Worm (Caenorhabditis elegans) whole organism, L3 larva: ENCODE measurements around the gene Y58A7A.3.

Source experiments
- ZK546.5 ChIP-seq: sonication (generic microtip); optimal IDR thresholded peaks from 2 replicates; lab custom pipeline; 2017; ENCODE audit warnings: missing biosample characterization, missing genetic modification characterization
- ama-1 ChIP-seq: fragments of 150-350 bp; optimal IDR thresholded peaks from 2 replicates; lab custom pipeline; 2018
- ceh-16 ChIP-seq: sonication (generic microtip); optimal IDR thresholded peaks from 2 replicates; lab custom pipeline; 2017; ENCODE audit warnings: missing biosample characterization, missing genetic modification characterization
- ceh-28 ChIP-seq: fragments of 150-350 bp; optimal IDR thresholded peaks from 2 replicates; lab custom pipeline; 2014; ENCODE audit warnings: missing biosample characterization, missing genetic modification reagents, missing genetic modification characterization
- daf-12 ChIP-seq: fragments of 150-350 bp; optimal IDR thresholded peaks from 2 replicates; lab custom pipeline; 2014; ENCODE audit warnings: missing biosample characterization, missing genetic modification reagents, missing genetic modification characterization
- egl-27 ChIP-seq: sonication (generic microtip); optimal IDR thresholded peaks from 4 replicates; lab custom pipeline; 2017; ENCODE audit warnings: missing biosample characterization, missing genetic modification reagents, missing genetic modification characterization
- elt-2 ChIP-seq: sonication (generic microtip); optimal IDR thresholded peaks from 2 replicates; lab custom pipeline; 2016; ENCODE audit warnings: missing genetic modification reagents, mild to moderate bottlenecking, missing genetic modification characterization, missing compliant biosample characterization
- elt-3 ChIP-seq, 3 experiments: fragments of 150-350 bp in 1 of 3; sonication (generic microtip) in 2 of 3; optimal IDR thresholded peaks; 2 replicates in 2 of 3; 4 replicates in 1 of 3; lab custom pipeline; 2014 to 2017; ENCODE audit warnings: missing biosample characterization in 3 of 3, missing genetic modification characterization in 3 of 3
- eor-1 ChIP-seq, 2 experiments: fragments of 150-350 bp; optimal IDR thresholded peaks; 2 replicates each; lab custom pipeline; 2014 to 2018; ENCODE audit warnings: missing biosample characterization in 2 of 2, missing genetic modification characterization in 2 of 2
- fkh-10 ChIP-seq: sonication (generic microtip); optimal IDR thresholded peaks from 2 replicates; lab custom pipeline; 2017; ENCODE audit warnings: missing biosample characterization, missing genetic modification reagents, missing genetic modification characterization
- fkh-2 ChIP-seq: fragments of 150-350 bp; optimal IDR thresholded peaks from 2 replicates; lab custom pipeline; 2014; ENCODE audit warnings: missing biosample characterization, missing genetic modification reagents, missing genetic modification characterization
- fos-1 ChIP-seq: fragments of 150-350 bp; optimal IDR thresholded peaks from 2 replicates; lab custom pipeline; 2014; ENCODE audit warnings: missing biosample characterization, missing genetic modification characterization
- hmg-11 ChIP-seq: sonication (generic microtip); optimal IDR thresholded peaks from 2 replicates; lab custom pipeline; 2016; ENCODE audit warnings: missing genetic modification characterization, missing compliant biosample characterization
- jun-1 ChIP-seq: fragments of 150-350 bp; optimal IDR thresholded peaks from 2 replicates; lab custom pipeline; 2014; ENCODE audit warnings: missing biosample characterization, missing genetic modification reagents, missing genetic modification characterization
- lin-15B ChIP-seq: fragments of 150-350 bp; optimal IDR thresholded peaks from 2 replicates; lab custom pipeline; 2014; ENCODE audit warnings: missing biosample characterization, missing genetic modification characterization
- lsy-12 ChIP-seq: sonication (generic microtip); optimal IDR thresholded peaks from 2 replicates; lab custom pipeline; 2016; ENCODE audit warnings: mild to moderate bottlenecking, missing genetic modification characterization, missing compliant biosample characterization
- mdl-1 ChIP-seq: fragments of 150-350 bp; optimal IDR thresholded peaks from 2 replicates; lab custom pipeline; 2014; ENCODE audit warnings: missing biosample characterization, missing genetic modification characterization
- mml-1 ChIP-seq: fragments of 150-350 bp; sonication (generic microtip); optimal IDR thresholded peaks from 3 replicates; lab custom pipeline; 2014; ENCODE audit warnings: missing biosample characterization, missing genetic modification characterization
- nfya-1 ChIP-seq: sonication (generic microtip); optimal IDR thresholded peaks from 2 replicates; lab custom pipeline; 2017; ENCODE audit warnings: missing genetic modification characterization, mild to moderate bottlenecking, missing compliant biosample characterization, antibody characterized with exemption, moderate library complexity; ENCODE audit not compliant: insufficient read depth
- nhr-12 ChIP-seq: fragments of 150-350 bp; optimal IDR thresholded peaks from 2 replicates; lab custom pipeline; 2014; ENCODE audit warnings: missing biosample characterization, missing genetic modification characterization
- nhr-23 ChIP-seq: fragments of 150-350 bp; optimal IDR thresholded peaks from 2 replicates; lab custom pipeline; 2014; ENCODE audit warnings: missing biosample characterization, missing genetic modification reagents, missing genetic modification characterization
- nhr-237 ChIP-seq: fragments of 150-350 bp; optimal IDR thresholded peaks from 2 replicates; lab custom pipeline; 2014; ENCODE audit warnings: missing biosample characterization, missing genetic modification characterization
- nhr-25 ChIP-seq: sonication (generic microtip); optimal IDR thresholded peaks from 2 replicates; lab custom pipeline; 2017; ENCODE audit warnings: missing biosample characterization, missing genetic modification characterization
- nhr-77 ChIP-seq: fragments of 150-350 bp; optimal IDR thresholded peaks from 2 replicates; lab custom pipeline; 2014; ENCODE audit warnings: missing biosample characterization, missing genetic modification characterization
- pha-4 ChIP-seq: fragments of 150-350 bp; optimal IDR thresholded peaks from 2 replicates; lab custom pipeline; 2014; ENCODE audit warnings: missing biosample characterization, missing genetic modification reagents, missing genetic modification characterization
- pqm-1 ChIP-seq: fragments of 150-350 bp; optimal IDR thresholded peaks from 2 replicates; lab custom pipeline; 2017; ENCODE audit warnings: missing biosample characterization, missing genetic modification characterization, inconsistent platforms
- skn-1 ChIP-seq: fragments of 150-350 bp; optimal IDR thresholded peaks from 2 replicates; lab custom pipeline; 2014; ENCODE audit warnings: missing biosample characterization, missing genetic modification characterization
- snpc-4 ChIP-seq: fragments of 150-350 bp; optimal IDR thresholded peaks from 2 replicates; lab custom pipeline; 2014; ENCODE audit warnings: missing biosample characterization, missing genetic modification characterization
- unc-39 ChIP-seq: sonication (generic microtip); optimal IDR thresholded peaks from 4 replicates; lab custom pipeline; 2017; ENCODE audit warnings: missing biosample characterization, missing genetic modification characterization
- unc-62 ChIP-seq: fragments of 150-350 bp; sonication (generic microtip); optimal IDR thresholded peaks from 4 replicates; lab custom pipeline; 2014; ENCODE audit warnings: missing biosample characterization, missing genetic modification reagents, missing genetic modification characterization
- zag-1 ChIP-seq: fragments of 150-350 bp; optimal IDR thresholded peaks from 2 replicates; lab custom pipeline; 2014; ENCODE audit warnings: missing biosample characterization, missing genetic modification characterization
- ztf-11 ChIP-seq: fragments of 150-350 bp; optimal IDR thresholded peaks from 2 replicates; lab custom pipeline; 2014; ENCODE audit warnings: missing biosample characterization, missing genetic modification characterization
- ztf-4 ChIP-seq: fragments of 150-350 bp; optimal IDR thresholded peaks from 2 replicates; lab custom pipeline; 2014; ENCODE audit warnings: missing biosample characterization, missing genetic modification characterization

Y58A7A.3 gene

DNA sequence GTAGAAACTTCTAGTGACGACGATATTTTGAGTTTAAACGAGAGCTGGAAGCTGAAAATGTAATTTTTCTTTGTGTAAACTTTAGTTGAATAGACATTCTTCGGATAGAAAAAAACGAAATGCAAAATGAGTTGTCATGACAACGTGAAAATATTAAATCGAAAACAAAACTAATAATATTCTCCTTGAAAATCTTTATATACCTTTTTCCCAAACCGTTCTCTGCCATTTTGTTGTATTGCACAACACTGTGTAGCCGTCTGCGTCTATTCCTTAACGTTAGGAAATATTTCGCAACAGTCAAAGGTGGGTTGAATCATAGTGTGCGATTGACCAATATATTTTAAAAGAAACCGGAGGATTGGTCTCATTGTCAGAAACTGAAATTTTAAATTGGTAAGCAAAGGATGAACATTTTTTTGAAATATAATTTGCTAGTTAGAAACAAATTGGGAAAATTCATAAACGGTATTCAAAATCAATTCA, at the start of gene Y58A7A.3:
TSS of gene Y58A7A.3 (minus strand) at position 51 of the 486 bp plus-strand sequence.
- TF ChIP-seq nhr-25 (tag; lab: Kevin White, UChicago), result peak; percentile 5
- no peak for TF ChIP-seq mml-1 (tag; lab: Kevin White, UChicago)
- TF ChIP-seq elt-2 (tag; lab: Kevin White, UChicago), result peak; percentile 36
- TF ChIP-seq ztf-11 (tag; lab: Kevin White, UChicago), result no peak
- peak; percentile 11 for TF ChIP-seq jun-1
- TF ChIP-seq fkh-10, result no peak
- TF ChIP-seq ZK546.5 (tag; lab: Kevin White, UChicago), result no peak
- peak; percentile 46 for TF ChIP-seq nfya-1 (tag; lab: Kevin White, UChicago)
- TF ChIP-seq pha-4 (tag; lab: Kevin White, UChicago), result peak; percentile 75
- TF ChIP-seq pqm-1 (tag; lab: Kevin White, UChicago), result peak; percentile 28
- peak; percentile 72 for TF ChIP-seq nhr-23 (tag; lab: Kevin White, UChicago)
- peak; percentile 2 for TF ChIP-seq lin-15B (tag; lab: Kevin White, UChicago)
- TF ChIP-seq ceh-28 (tag; lab: Kevin White, UChicago), result peak; percentile 43
- TF ChIP-seq mdl-1 (tag; lab: Kevin White, UChicago), result no peak
- peak; percentile 28 for TF ChIP-seq skn-1 (tag; lab: Kevin White, UChicago)
- TF ChIP-seq, all 47 proteins: peak for 10

ce11 chrV:5130018-5130417, 49.3 kb upstream of the Y58A7A.3 start, which contains the start of gene F14F9.8:
Gene F14F9.8 (plus strand): TSS chrV:5130318.
- no peak for TF ChIP-seq unc-62 (GFP tag; lab: Kevin White, UChicago)
- no peak for TF ChIP-seq fkh-10
- TF ChIP-seq pqm-1 (tag; lab: Kevin White, UChicago), result no peak
- no peak for TF ChIP-seq snpc-4
- TF ChIP-seq ZK546.5 (tag; lab: Kevin White, UChicago), result no peak
- no peak for TF ChIP-seq fos-1
- no peak for TF ChIP-seq fkh-2 (tag; lab: Kevin White, UChicago)

DNA sequence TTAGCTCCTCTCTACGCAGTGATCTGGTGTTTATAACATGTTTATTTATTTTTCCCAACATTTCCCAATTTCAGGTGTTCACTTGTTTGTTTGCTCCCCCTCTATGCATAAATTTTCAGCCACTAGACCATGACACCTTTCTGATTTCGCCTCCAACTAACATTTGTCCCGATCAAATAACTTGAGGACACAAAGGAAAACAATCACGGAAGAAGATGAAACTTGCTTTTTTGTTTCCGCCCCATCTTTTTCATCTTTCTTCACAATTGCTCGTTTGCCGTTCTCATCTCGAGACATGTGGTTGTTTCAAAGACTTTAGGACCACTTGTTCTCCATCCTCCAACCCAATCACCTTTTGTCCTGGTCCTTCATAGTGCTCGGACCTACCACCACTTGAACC, 46.1 kb upstream of the Y58A7A.3 start, which contains the start of gene F14F9.5:
TSS of gene F14F9.5 (plus strand) at position 301 of the 400 bp plus-strand sequence.
- no peak for TF ChIP-seq egl-27 (tag; lab: Kevin White, UChicago)
- TF ChIP-seq, all 47 proteins: peak for 0

- TF ChIP-seq hmg-11, result no peak
- peak; percentile 27 for TF ChIP-seq pha-4 (tag; lab: Kevin White, UChicago)
- TF ChIP-seq ceh-16 (tag; lab: Kevin White, UChicago), result no peak
- no peak for TF ChIP-seq zag-1 (tag; lab: Kevin White, UChicago)
- TF ChIP-seq elt-2 (tag; lab: Kevin White, UChicago), result peak; percentile 76
- TF ChIP-seq pqm-1 (tag; lab: Kevin White, UChicago), result peak; percentile 23
- no peak for TF ChIP-seq eor-1 (tag; optimal IDR thresholded peaks at IDR 0.05; lab: Kevin White, UChicago)
Observed at ce11 chrV:5119679-5120078, 39.0 kb upstream of the Y58A7A.3 start, which contains the start of gene sid-1. Gene sid-1 (plus strand): TSS chrV:5119970.

DNA sequence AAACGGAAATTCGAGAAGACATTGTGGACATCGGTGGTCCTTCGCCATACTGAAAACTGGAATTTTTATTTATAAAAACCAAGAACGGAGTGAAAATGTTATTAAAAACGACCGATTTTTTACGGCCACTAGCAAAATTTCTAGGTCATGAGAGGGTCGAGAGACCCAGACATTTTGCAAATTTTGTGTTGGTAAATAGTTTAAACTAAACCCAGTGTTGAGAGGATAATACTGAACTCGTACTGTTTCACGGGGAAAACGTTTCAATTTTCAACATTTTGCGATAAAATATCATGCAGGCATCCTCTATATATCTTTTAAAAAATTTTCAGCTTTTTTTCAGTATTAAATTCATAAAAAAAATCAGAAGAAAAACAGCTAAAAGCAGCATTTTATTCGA, 38.4 kb upstream of the Y58A7A.3 start, which contains the start of gene C04F5.9:
TSS of gene C04F5.9 (minus strand) at position 101 of the 400 bp plus-strand sequence.
- TF ChIP-seq fos-1 (no peak), ztf-4 (tag; lab: Kevin White, UChicago) (no peak), nhr-12 (tag; lab: Kevin White, UChicago) (no peak)

- no peak for TF ChIP-seq daf-12 (tag; lab: Kevin White, UChicago)
- TF ChIP-seq ztf-11 (tag; lab: Kevin White, UChicago), result no peak
- no peak for TF ChIP-seq nhr-77
- no peak for TF ChIP-seq fos-1
- TF ChIP-seq ztf-4 (tag; lab: Kevin White, UChicago), result no peak
- no peak for TF ChIP-seq lin-15B (tag; lab: Kevin White, UChicago)
- TF ChIP-seq fkh-2 (tag; lab: Kevin White, UChicago), result no peak
- no peak for TF ChIP-seq nhr-237 (tag; lab: Kevin White, UChicago)
- TF ChIP-seq eor-1 (tag; optimal IDR thresholded peaks at IDR 0.05; lab: Kevin White, UChicago), result no peak
- TF ChIP-seq egl-27 (tag; lab: Kevin White, UChicago), result no peak
- TF ChIP-seq mdl-1 (tag; lab: Kevin White, UChicago), result no peak
- TF ChIP-seq ama-1 (lab: Kevin White, UChicago), result no peak
- no peak for TF ChIP-seq hmg-11
- no peak for TF ChIP-seq elt-3 (tag; optimal IDR thresholded peaks at IDR 0.05; lab: Kevin White, UChicago)
- no peak for TF ChIP-seq lsy-12 (tag; lab: Kevin White, UChicago)
- TF ChIP-seq mml-1 (tag; lab: Kevin White, UChicago), result no peak
- no peak for TF ChIP-seq nhr-25 (tag; lab: Kevin White, UChicago)
- no peak for TF ChIP-seq zag-1 (tag; lab: Kevin White, UChicago)
- no peak for TF ChIP-seq unc-39 (tag; lab: Kevin White, UChicago)
Observed at ce11 chrV:5113654-5114053, 33.0 kb upstream of the Y58A7A.3 start, which contains the start of gene C04F5.8. Gene C04F5.8 (minus strand): TSS chrV:5113754.
